Fruit fly (Drosophila melanogaster) Kc167 (cell line): ENCODE results near the gene mal.

Source experiments
- h ChIP-seq: fragments of >200 bp; optimal IDR thresholded peaks from 3 replicates; lab custom pipeline; 2018; ENCODE audit warnings: missing external identifiers
- psq ChIP-seq: fragments of >200 bp; optimal IDR thresholded peaks from 2 replicates; lab custom pipeline; 2017; ENCODE audit warnings: missing external identifiers

DNA sequence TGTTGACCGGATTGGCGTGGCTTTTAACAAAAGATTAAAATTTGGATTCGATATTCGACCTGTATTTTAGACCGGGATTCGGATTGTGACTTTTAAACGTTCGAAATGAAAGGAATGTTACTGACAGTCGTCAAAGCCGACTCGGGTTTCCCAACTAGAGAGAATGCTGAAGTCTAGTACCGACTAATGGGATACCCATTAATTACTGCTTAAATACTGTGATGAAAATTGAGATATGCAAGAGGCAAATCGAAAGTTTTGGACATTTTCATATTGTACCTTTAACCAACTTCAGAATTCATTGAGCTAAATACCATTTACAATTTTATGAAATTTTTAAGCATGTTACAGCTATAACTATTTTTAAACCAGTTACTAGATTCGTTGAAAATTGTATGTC, 15.4 kb upstream of the mal start, which contains the start of gene CG15458:
- TF ChIP-seq h (no peak), psq (lab: Kevin White, UChicago) (no peak)
